Worm (Caenorhabditis elegans): ENCODE results near the gene skr-16.
A peak's percentile ranks its signal among the peaks of the same experiment; 100 is the strongest.

Gene skr-16

ce11 chrIV:7167983-7168760 is at the start of gene skr-16:
skr-16 (plus strand) TSS chrIV:7168710.
- TF ChIP-seq mls-2 (tag; optimal IDR thresholded peaks at IDR 0.05) = no peak
- TF ChIP-seq blmp-1 (tag; optimal IDR thresholded peaks at IDR 0.05) = no peak
- no peak for TF ChIP-seq snpc-4 (tag; optimal IDR thresholded peaks at IDR 0.05)
- no peak for TF ChIP-seq nhr-237 (tag; optimal IDR thresholded peaks at IDR 0.05)
- peak; percentile 56 for TF ChIP-seq ceh-39 (tag; optimal IDR thresholded peaks at IDR 0.05)
- TF ChIP-seq nhr-2 (tag; optimal IDR thresholded peaks at IDR 0.05) = no peak
- TF ChIP-seq lin-13 (tag; optimal IDR thresholded peaks at IDR 0.05) = peak; percentile 4
- TF ChIP-seq mep-1 (tag; optimal IDR thresholded peaks at IDR 0.05) = no peak
- TF ChIP-seq pha-4 (tag; optimal IDR thresholded peaks at IDR 0.05) = no peak
- TF ChIP-seq sptf-1 (tag; optimal IDR thresholded peaks at IDR 0.05) = no peak
- no peak for TF ChIP-seq nhr-12 (tag; optimal IDR thresholded peaks at IDR 0.05)
- no peak for TF ChIP-seq elt-3 (tag; optimal IDR thresholded peaks at IDR 0.05)
- peak; percentile 55 for TF ChIP-seq cnd-1 (tag; optimal IDR thresholded peaks at IDR 0.05)
- no peak for TF ChIP-seq nhr-28 (tag; optimal IDR thresholded peaks at IDR 0.05)
- TF ChIP-seq unc-120 (tag; optimal IDR thresholded peaks at IDR 0.05; ENCODE audit: poor library complexity, severe bottlenecking) = no peak
- TF ChIP-seq ztf-11 (tag; optimal IDR thresholded peaks at IDR 0.05) = no peak
- TF ChIP-seq elt-1 (tag; optimal IDR thresholded peaks at IDR 0.05; ENCODE audit: borderline replicate concordance, insufficient read depth) = no peak
- peak; percentile 29 for TF ChIP-seq lsy-2 (tag; optimal IDR thresholded peaks at IDR 0.05)
- no peak for TF ChIP-seq lin-32 (GFP tag; optimal IDR thresholded peaks at IDR 0.05)

DNA sequence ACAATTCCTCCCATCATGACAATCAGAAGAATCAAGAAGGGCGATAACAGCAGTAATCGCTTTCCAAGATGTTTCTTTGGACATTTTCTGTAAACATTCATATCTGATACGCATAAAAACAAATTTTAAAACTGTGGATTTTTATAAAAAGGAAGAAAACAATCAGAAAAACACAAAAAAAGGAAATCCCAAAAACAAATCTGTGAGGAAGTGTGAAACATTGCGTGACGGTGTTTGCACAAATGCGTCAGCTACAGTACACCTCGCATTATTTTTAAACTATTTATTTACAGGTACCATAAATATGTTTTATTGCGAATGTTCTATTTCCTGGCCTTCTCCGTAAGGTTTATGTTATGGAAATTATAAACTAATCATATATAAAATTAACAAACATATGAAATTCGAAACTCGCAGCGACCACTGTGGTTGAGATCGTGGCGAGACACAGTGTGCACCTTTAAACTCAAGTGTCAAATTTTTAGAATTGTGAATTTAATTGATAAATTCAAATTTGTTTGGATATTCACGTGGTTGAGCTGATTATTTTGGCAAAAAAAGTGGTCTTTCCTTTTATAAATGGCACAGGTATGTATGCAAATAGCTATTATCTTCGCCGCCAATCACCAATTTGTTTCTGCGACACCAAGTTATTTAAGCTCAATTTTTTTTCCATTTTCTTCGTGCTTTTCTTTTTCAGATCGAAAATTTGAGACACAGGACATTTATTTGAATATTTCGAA is 47.0 kb upstream of the skr-16 start, which contains the start of the genes C34D4.10 and str-48:
C34D4.10 (minus strand) TSS at position 101 of the 743 bp plus-strand sequence.
str-48 (plus strand) TSS at position 693 of the 743 bp plus-strand sequence.
- TF ChIP-seq flh-1 (GFP tag; optimal IDR thresholded peaks at IDR 0.05) = no peak
- TF ChIP-seq ceh-39 (tag; optimal IDR thresholded peaks at IDR 0.05) = no peak
- TF ChIP-seq mab-5 (tag; optimal IDR thresholded peaks at IDR 0.05) = no peak
- no peak for TF ChIP-seq ceh-83 (GFP tag; optimal IDR thresholded peaks at IDR 0.05)
- no peak for TF ChIP-seq elt-1 (tag; optimal IDR thresholded peaks at IDR 0.05; ENCODE audit: borderline replicate concordance, insufficient read depth)
- no peak for TF ChIP-seq nhr-12 (tag; optimal IDR thresholded peaks at IDR 0.05)
- no peak for TF ChIP-seq unc-62 (GFP tag; optimal IDR thresholded peaks at IDR 0.05)
- no peak for TF ChIP-seq blmp-1 (tag; optimal IDR thresholded peaks at IDR 0.05)
- TF ChIP-seq nhr-2 (tag; optimal IDR thresholded peaks at IDR 0.05) = no peak
- TF ChIP-seq snpc-4 (tag; optimal IDR thresholded peaks at IDR 0.05) = no peak
- no peak for TF ChIP-seq cnd-1 (tag; optimal IDR thresholded peaks at IDR 0.05)
- TF ChIP-seq lin-13 (tag; optimal IDR thresholded peaks at IDR 0.05) = no peak
- TF ChIP-seq sem-2 (GFP tag; optimal IDR thresholded peaks at IDR 0.05) = no peak

DNA sequence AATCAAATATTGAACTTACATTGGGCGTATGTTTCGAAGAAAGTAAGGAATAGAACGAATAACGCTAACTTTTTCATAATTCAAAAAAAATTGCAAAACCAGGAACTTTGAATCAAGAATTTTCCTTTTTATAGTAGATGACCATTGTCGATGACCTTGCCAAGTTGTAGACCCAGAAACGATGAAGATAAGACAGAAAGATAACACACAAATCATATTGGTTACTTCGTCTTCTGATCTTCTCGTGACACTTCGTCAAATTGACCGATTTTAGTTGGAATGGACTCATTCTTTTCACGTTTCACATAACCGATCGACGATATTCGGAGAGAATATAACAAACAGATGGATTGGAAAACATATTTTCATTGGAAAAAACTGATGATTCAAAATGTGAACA is 36.7 kb upstream of the skr-16 start, which contains the start of gene grsp-3:
grsp-3 (minus strand) TSS at position 149 of the 400 bp plus-strand sequence.
- no peak for TF ChIP-seq ceh-39 (tag; optimal IDR thresholded peaks at IDR 0.05)
- no peak for TF ChIP-seq nhr-76 (tag; optimal IDR thresholded peaks at IDR 0.05)
- no peak for TF ChIP-seq nhr-12 (tag; optimal IDR thresholded peaks at IDR 0.05)
- no peak for TF ChIP-seq ces-1 (GFP tag; optimal IDR thresholded peaks at IDR 0.05)
- TF ChIP-seq cnd-1 (tag; optimal IDR thresholded peaks at IDR 0.05) = no peak
- TF ChIP-seq zip-8 (tag; optimal IDR thresholded peaks at IDR 0.05) = no peak
- TF ChIP-seq hlh-1 (tag; optimal IDR thresholded peaks at IDR 0.05) = no peak
- no peak for TF ChIP-seq ham-2 (GFP tag; optimal IDR thresholded peaks at IDR 0.05)
- no peak for TF ChIP-seq snpc-4 (tag; optimal IDR thresholded peaks at IDR 0.05)
- no peak for TF ChIP-seq lin-13 (tag; optimal IDR thresholded peaks at IDR 0.05)
- no peak for TF ChIP-seq mab-5 (tag; optimal IDR thresholded peaks at IDR 0.05)

ce11 chrIV:7133140-7133539 is 35.4 kb upstream of the skr-16 start, which contains the start of gene cyn-12:
cyn-12 (minus strand) TSS chrIV:7133217.
- no peak for TF ChIP-seq snpc-4 (tag; optimal IDR thresholded peaks at IDR 0.05)
- no peak for TF ChIP-seq ceh-39 (tag; optimal IDR thresholded peaks at IDR 0.05)
- TF ChIP-seq cnd-1 (tag; optimal IDR thresholded peaks at IDR 0.05) = no peak
- peak; percentile 92 for TF ChIP-seq ces-1 (GFP tag; optimal IDR thresholded peaks at IDR 0.05)
- no peak for TF ChIP-seq lin-13 (tag; optimal IDR thresholded peaks at IDR 0.05)
- TF ChIP-seq ceh-83 (GFP tag; optimal IDR thresholded peaks at IDR 0.05) = peak; percentile 5
- no peak for TF ChIP-seq zip-8 (tag; optimal IDR thresholded peaks at IDR 0.05)

All from whole organism, mixed stage, embryonic.